Fruit fly (Drosophila melanogaster) Kc167 (cell line): Measurements from ENCODE around the gene CG42841.

ENCODE experiments used
- Myc ChIP-seq: fragments of >200 bp; optimal IDR thresholded peaks from 2 replicates; lab custom pipeline; 2017; ENCODE audit warnings: missing external identifiers
- Sin3A ChIP-seq: fragments of >200 bp; optimal IDR thresholded peaks from 2 replicates; lab custom pipeline; 2018; ENCODE audit warnings: missing external identifiers
- h ChIP-seq: fragments of >200 bp; optimal IDR thresholded peaks from 3 replicates; lab custom pipeline; 2018; ENCODE audit warnings: missing external identifiers
- insv ChIP-seq: fragments of >200 bp; optimal IDR thresholded peaks from 3 replicates; lab custom pipeline; 2018; ENCODE audit warnings: missing external identifiers
- psq ChIP-seq: fragments of >200 bp; optimal IDR thresholded peaks from 2 replicates; lab custom pipeline; 2017; ENCODE audit warnings: missing external identifiers
- ttk ChIP-seq: sonication (Bioruptor generic); optimal IDR thresholded peaks from 2 replicates; lab custom pipeline; 2017; ENCODE audit warnings: missing external identifiers

- no peak for TF ChIP-seq Myc
- no peak for TF ChIP-seq ttk (lab: Kevin White, UChicago)
- TF ChIP-seq psq (lab: Kevin White, UChicago): no peak
- no peak for TF ChIP-seq h (lab: Kevin White, UChicago)
- TF ChIP-seq insv: no peak
- TF ChIP-seq Sin3A (lab: Kevin White, UChicago): no peak
Observed at dm6 chr3L:2023291-2023690, 17.8 kb upstream of the CG42841 start, which contains the start of gene Grl62b.
